Fruit fly (Drosophila melanogaster): ENCODE results near the gene CG14115.

The CG14115 gene

dm6 chr3L:13027333-13027732, 33.9 kb downstream of the CG14115 start:
- no peak for TF ChIP-seq pdm3 (GFP tag; optimal IDR thresholded peaks at IDR 0.05)
- TF ChIP-seq CG32006 (GFP tag; optimal IDR thresholded peaks at IDR 0.05), result no peak
- TF ChIP-seq CG34406 (GFP tag; optimal IDR thresholded peaks at IDR 0.05), result no peak

DNA sequence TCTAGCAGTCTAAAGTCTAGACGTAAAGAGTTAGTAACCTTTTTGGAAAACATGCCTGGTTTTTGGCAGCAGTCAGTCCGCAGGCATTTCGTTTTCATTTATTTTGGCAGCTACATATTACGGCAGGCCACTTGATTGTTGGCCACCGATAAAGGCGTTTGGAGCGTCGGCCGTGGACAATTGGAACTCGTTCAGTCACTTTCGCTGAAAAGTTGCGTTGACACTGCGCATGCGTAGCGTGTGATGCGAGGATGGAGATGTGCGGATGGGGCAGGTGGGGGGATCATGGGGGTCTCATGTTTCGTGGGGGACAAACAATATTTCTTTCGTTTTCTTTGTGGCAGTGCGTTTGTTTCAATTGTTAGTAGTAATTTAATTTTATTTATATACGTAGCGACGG, 34.4 kb downstream of the CG14115 start:
- TF ChIP-seq Hr39 (GFP tag; optimal IDR thresholded peaks at IDR 0.05) (no peak), CG10631 (GFP tag; optimal IDR thresholded peaks at IDR 0.05) (no peak), dsx (GFP tag; optimal IDR thresholded peaks at IDR 0.05; ENCODE audit: poor library complexity, severe bottlenecking) (no peak), Blimp-1 (GFP tag; optimal IDR thresholded peaks at IDR 0.05) (peak; percentile 85)

- TF ChIP-seq net (GFP tag; optimal IDR thresholded peaks at IDR 0.05) (no peak), svp (GFP tag) (no peak), CG10631 (GFP tag; optimal IDR thresholded peaks at IDR 0.05) (no peak), Met (GFP tag; optimal IDR thresholded peaks at IDR 0.05) (no peak), CG6808 (GFP tag; optimal IDR thresholded peaks at IDR 0.05) (no peak), pdm3 (GFP tag; optimal IDR thresholded peaks at IDR 0.05) (no peak), Eip93F (GFP tag; optimal IDR thresholded peaks at IDR 0.05) (no peak), Eip78C (GFP tag) (no peak), CG31627 (GFP tag; optimal IDR thresholded peaks at IDR 0.05) (no peak), spab (GFP tag; optimal IDR thresholded peaks at IDR 0.05) (no peak), Lpt (GFP tag; optimal IDR thresholded peaks at IDR 0.05) (no peak), acj6 (GFP tag; optimal IDR thresholded peaks at IDR 0.05) (no peak), CG8632 (GFP tag; optimal IDR thresholded peaks at IDR 0.05) (no peak), CG3032 (tag; optimal IDR thresholded peaks at IDR 0.05) (no peak)
Observed at dm6 chr3L:13026337-13026736, 34.9 kb downstream of the CG14115 start, which contains the start of gene Zmynd10. Gene Zmynd10, minus strand, starts transcription at chr3L:13026437.

DNA sequence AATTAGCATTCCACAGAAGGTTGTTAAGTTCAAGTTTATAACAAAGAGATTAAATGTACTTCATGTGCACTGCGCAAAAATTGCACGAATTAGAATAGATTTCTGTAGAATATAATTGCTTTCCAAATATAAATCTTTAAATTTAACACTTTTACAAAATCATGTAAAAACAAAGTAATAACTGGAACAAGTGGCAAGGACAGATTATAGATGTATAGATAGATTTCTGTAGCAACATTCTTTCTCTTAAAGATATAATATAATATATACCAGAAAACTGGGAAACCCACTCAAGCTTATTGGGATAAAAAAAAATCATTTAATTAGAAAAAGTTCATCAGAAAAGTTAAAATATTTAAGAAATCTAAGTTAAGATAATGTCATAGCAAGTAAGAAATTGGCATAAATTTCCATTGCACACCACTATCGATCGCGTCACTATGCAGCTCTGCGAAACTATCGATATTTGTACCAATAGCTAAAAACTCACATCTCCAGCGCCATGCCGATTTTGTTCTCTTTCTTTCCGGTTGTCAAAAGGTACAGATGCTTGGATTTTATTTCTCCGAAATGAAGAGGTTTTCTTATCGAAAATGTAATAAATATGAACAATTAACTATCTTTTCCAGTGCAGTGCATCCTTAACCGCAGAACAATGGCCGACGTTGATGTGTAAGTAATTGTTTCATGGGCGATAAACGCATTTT, 38.2 kb downstream of the CG14115 start, which contains the start of gene RpS12:
Gene RpS12, plus strand, starts transcription at position 499 of the 707 bp plus-strand sequence.
- TF ChIP-seq Blimp-1 (GFP tag; optimal IDR thresholded peaks at IDR 0.05) (peak; percentile 40), cyc (GFP tag; optimal IDR thresholded peaks at IDR 0.05) (peak; percentile 77), CG6808 (GFP tag; optimal IDR thresholded peaks at IDR 0.05) (peak; percentile 38), esn (GFP tag; optimal IDR thresholded peaks at IDR 0.05) (peak; percentile 78), pdm3 (GFP tag; optimal IDR thresholded peaks at IDR 0.05) (peak; percentile 63), Sox15 (GFP tag; optimal IDR thresholded peaks at IDR 0.05) (peak; percentile 21), fd59A (GFP tag; optimal IDR thresholded peaks at IDR 0.05) (peak; percentile 7), Hr39 (GFP tag; optimal IDR thresholded peaks at IDR 0.05) (peak; percentile 75), Hr38 (GFP tag; optimal IDR thresholded peaks at IDR 0.05) (no peak), CG8119 (GFP tag; IDR thresholded peaks at IDR 0.05) (no peak; the same call in 2 of the 3 replicates), Eip75B (GFP tag; optimal IDR thresholded peaks at IDR 0.05) (peak; percentile 27), Sox14 (GFP tag; optimal IDR thresholded peaks at IDR 0.05) (peak; percentile 54), eg (GFP tag; IDR thresholded peaks at IDR 0.05) (peak; percentile 47), CG11762 (GFP tag; optimal IDR thresholded peaks at IDR 0.05; ENCODE audit: insufficient read depth) (peak; percentile 35), Gug (GFP tag; IDR thresholded peaks at IDR 0.05) (no peak; the same call in 1 of the 2 replicates), CG3919 (GFP tag; optimal IDR thresholded peaks at IDR 0.05) (peak; percentile 77), CG1621 (tag; optimal IDR thresholded peaks at IDR 0.05) (peak; percentile 51), dac (GFP tag; optimal IDR thresholded peaks at IDR 0.05) (peak; percentile 3), CG15336 (GFP tag; IDR thresholded peaks at IDR 0.05) (no peak), acj6 (GFP tag; optimal IDR thresholded peaks at IDR 0.05) (peak; percentile 44), Smox (GFP tag; optimal IDR thresholded peaks at IDR 0.05) (peak; percentile 43), CG8632 (GFP tag; optimal IDR thresholded peaks at IDR 0.05) (peak; percentile 59), topi (GFP tag; optimal IDR thresholded peaks at IDR 0.05) (peak; percentile 56), Lpt (GFP tag; optimal IDR thresholded peaks at IDR 0.05) (no peak), fkh (GFP tag; optimal IDR thresholded peaks at IDR 0.05) (peak; percentile 25), CG32006 (GFP tag; optimal IDR thresholded peaks at IDR 0.05) (peak; percentile 48), CG34406 (GFP tag; optimal IDR thresholded peaks at IDR 0.05) (peak; percentile 63), dsx (GFP tag; optimal IDR thresholded peaks at IDR 0.05; ENCODE audit: poor library complexity, severe bottlenecking) (no peak), CG10631 (GFP tag; optimal IDR thresholded peaks at IDR 0.05) (peak; percentile 69), Eip93F (GFP tag; optimal IDR thresholded peaks at IDR 0.05) (no peak), CG8319 (GFP tag; optimal IDR thresholded peaks at IDR 0.05) (peak; percentile 44), CG6792 (GFP tag; optimal IDR thresholded peaks at IDR 0.05) (peak; percentile 47), CG9139 (GFP tag; optimal IDR thresholded peaks at IDR 0.05) (peak; percentile 63), achi (GFP tag; optimal IDR thresholded peaks at IDR 0.05) (peak; percentile 94), Met (GFP tag; optimal IDR thresholded peaks at IDR 0.05) (peak; percentile 71), CG31627 (GFP tag; optimal IDR thresholded peaks at IDR 0.05) (peak; percentile 77), CG11902 (GFP tag; optimal IDR thresholded peaks at IDR 0.05) (no peak), Eip78C (GFP tag) (peak; percentile 81)
